Worm (Caenorhabditis elegans) whole organism, L3 larva: ENCODE results near the gene F53G2.2.

ENCODE experiments used
- R02D3.7 ChIP-seq: fragments of 150-350 bp; optimal IDR thresholded peaks from 2 replicates; lab custom pipeline; 2014; ENCODE audit warnings: missing biosample characterization, missing genetic modification characterization
- ZK546.5 ChIP-seq: sonication (generic microtip); optimal IDR thresholded peaks from 2 replicates; lab custom pipeline; 2017; ENCODE audit warnings: missing biosample characterization, missing genetic modification characterization
- ama-1 ChIP-seq: fragments of 150-350 bp; optimal IDR thresholded peaks from 2 replicates; lab custom pipeline; 2018
- ceh-16 ChIP-seq: sonication (generic microtip); optimal IDR thresholded peaks from 2 replicates; lab custom pipeline; 2017; ENCODE audit warnings: missing biosample characterization, missing genetic modification characterization
- ceh-28 ChIP-seq: fragments of 150-350 bp; optimal IDR thresholded peaks from 2 replicates; lab custom pipeline; 2014; ENCODE audit warnings: missing biosample characterization, missing genetic modification reagents, missing genetic modification characterization
- ceh-9 ChIP-seq: sonication (generic microtip); optimal IDR thresholded peaks from 2 replicates; lab custom pipeline; 2018; ENCODE audit warnings: missing biosample characterization, missing genetic modification characterization
- daf-12 ChIP-seq: fragments of 150-350 bp; optimal IDR thresholded peaks from 2 replicates; lab custom pipeline; 2014; ENCODE audit warnings: missing biosample characterization, missing genetic modification reagents, missing genetic modification characterization
- elt-1 ChIP-seq: fragments of 150-350 bp; optimal IDR thresholded peaks from 2 replicates; lab custom pipeline; 2014; ENCODE audit warnings: missing biosample characterization, missing genetic modification characterization
- elt-2 ChIP-seq: sonication (generic microtip); optimal IDR thresholded peaks from 2 replicates; lab custom pipeline; 2016; ENCODE audit warnings: missing genetic modification reagents, mild to moderate bottlenecking, missing genetic modification characterization, missing compliant biosample characterization
- elt-3 ChIP-seq, 3 experiments: fragments of 150-350 bp in 1 of 3; sonication (generic microtip) in 2 of 3; optimal IDR thresholded peaks; 2 replicates in 2 of 3; 4 replicates in 1 of 3; lab custom pipeline; 2014 to 2017; ENCODE audit warnings: missing biosample characterization in 3 of 3, missing genetic modification characterization in 3 of 3
- fkh-10 ChIP-seq: sonication (generic microtip); optimal IDR thresholded peaks from 2 replicates; lab custom pipeline; 2017; ENCODE audit warnings: missing biosample characterization, missing genetic modification reagents, missing genetic modification characterization
- fkh-2 ChIP-seq: fragments of 150-350 bp; optimal IDR thresholded peaks from 2 replicates; lab custom pipeline; 2014; ENCODE audit warnings: missing biosample characterization, missing genetic modification reagents, missing genetic modification characterization
- fos-1 ChIP-seq: fragments of 150-350 bp; optimal IDR thresholded peaks from 2 replicates; lab custom pipeline; 2014; ENCODE audit warnings: missing biosample characterization, missing genetic modification characterization
- hmg-11 ChIP-seq: sonication (generic microtip); optimal IDR thresholded peaks from 2 replicates; lab custom pipeline; 2016; ENCODE audit warnings: missing genetic modification characterization, missing compliant biosample characterization
- lin-15B ChIP-seq: fragments of 150-350 bp; optimal IDR thresholded peaks from 2 replicates; lab custom pipeline; 2014; ENCODE audit warnings: missing biosample characterization, missing genetic modification characterization
- mdl-1 ChIP-seq: fragments of 150-350 bp; optimal IDR thresholded peaks from 2 replicates; lab custom pipeline; 2014; ENCODE audit warnings: missing biosample characterization, missing genetic modification characterization
- mml-1 ChIP-seq: fragments of 150-350 bp; sonication (generic microtip); optimal IDR thresholded peaks from 3 replicates; lab custom pipeline; 2014; ENCODE audit warnings: missing biosample characterization, missing genetic modification characterization
- nfya-1 ChIP-seq: sonication (generic microtip); optimal IDR thresholded peaks from 2 replicates; lab custom pipeline; 2017; ENCODE audit warnings: missing genetic modification characterization, mild to moderate bottlenecking, missing compliant biosample characterization, antibody characterized with exemption, moderate library complexity; ENCODE audit not compliant: insufficient read depth
- nhr-11 ChIP-seq: fragments of 150-350 bp; optimal IDR thresholded peaks from 2 replicates; lab custom pipeline; 2014; ENCODE audit warnings: missing biosample characterization, missing genetic modification characterization
- nhr-12 ChIP-seq: fragments of 150-350 bp; optimal IDR thresholded peaks from 2 replicates; lab custom pipeline; 2014; ENCODE audit warnings: missing biosample characterization, missing genetic modification characterization
- nhr-23 ChIP-seq: fragments of 150-350 bp; optimal IDR thresholded peaks from 2 replicates; lab custom pipeline; 2014; ENCODE audit warnings: missing biosample characterization, missing genetic modification reagents, missing genetic modification characterization
- nhr-237 ChIP-seq: fragments of 150-350 bp; optimal IDR thresholded peaks from 2 replicates; lab custom pipeline; 2014; ENCODE audit warnings: missing biosample characterization, missing genetic modification characterization
- nhr-25 ChIP-seq: sonication (generic microtip); optimal IDR thresholded peaks from 2 replicates; lab custom pipeline; 2017; ENCODE audit warnings: missing biosample characterization, missing genetic modification characterization
- nhr-28 ChIP-seq: fragments of 150-350 bp; optimal IDR thresholded peaks from 2 replicates; lab custom pipeline; 2014; ENCODE audit warnings: missing biosample characterization, missing genetic modification characterization
- nhr-43 ChIP-seq: sonication (generic microtip); optimal IDR thresholded peaks from 2 replicates; lab custom pipeline; 2016; ENCODE audit warnings: mild to moderate bottlenecking, missing genetic modification characterization, missing compliant biosample characterization; ENCODE audit not compliant: poor library complexity, severe bottlenecking
- nhr-67 ChIP-seq: fragments of 150-350 bp; optimal IDR thresholded peaks from 2 replicates; lab custom pipeline; 2014; ENCODE audit warnings: missing biosample characterization, missing genetic modification characterization
- nhr-76 ChIP-seq: fragments of 150-350 bp; sonication (generic microtip); optimal IDR thresholded peaks from 5 replicates; lab custom pipeline; 2014; ENCODE audit warnings: missing biosample characterization, missing genetic modification characterization
- pha-4 ChIP-seq: fragments of 150-350 bp; optimal IDR thresholded peaks from 2 replicates; lab custom pipeline; 2014; ENCODE audit warnings: missing biosample characterization, missing genetic modification reagents, missing genetic modification characterization
- pqm-1 ChIP-seq: fragments of 150-350 bp; optimal IDR thresholded peaks from 2 replicates; lab custom pipeline; 2017; ENCODE audit warnings: missing biosample characterization, missing genetic modification characterization, inconsistent platforms
- skn-1 ChIP-seq: fragments of 150-350 bp; optimal IDR thresholded peaks from 2 replicates; lab custom pipeline; 2014; ENCODE audit warnings: missing biosample characterization, missing genetic modification characterization
- snpc-4 ChIP-seq: fragments of 150-350 bp; optimal IDR thresholded peaks from 2 replicates; lab custom pipeline; 2014; ENCODE audit warnings: missing biosample characterization, missing genetic modification characterization
- unc-39 ChIP-seq: sonication (generic microtip); optimal IDR thresholded peaks from 4 replicates; lab custom pipeline; 2017; ENCODE audit warnings: missing biosample characterization, missing genetic modification characterization
- zag-1 ChIP-seq: fragments of 150-350 bp; optimal IDR thresholded peaks from 2 replicates; lab custom pipeline; 2014; ENCODE audit warnings: missing biosample characterization, missing genetic modification characterization
- ztf-4 ChIP-seq: fragments of 150-350 bp; optimal IDR thresholded peaks from 2 replicates; lab custom pipeline; 2014; ENCODE audit warnings: missing biosample characterization, missing genetic modification characterization

The F53G2.2 gene

DNA sequence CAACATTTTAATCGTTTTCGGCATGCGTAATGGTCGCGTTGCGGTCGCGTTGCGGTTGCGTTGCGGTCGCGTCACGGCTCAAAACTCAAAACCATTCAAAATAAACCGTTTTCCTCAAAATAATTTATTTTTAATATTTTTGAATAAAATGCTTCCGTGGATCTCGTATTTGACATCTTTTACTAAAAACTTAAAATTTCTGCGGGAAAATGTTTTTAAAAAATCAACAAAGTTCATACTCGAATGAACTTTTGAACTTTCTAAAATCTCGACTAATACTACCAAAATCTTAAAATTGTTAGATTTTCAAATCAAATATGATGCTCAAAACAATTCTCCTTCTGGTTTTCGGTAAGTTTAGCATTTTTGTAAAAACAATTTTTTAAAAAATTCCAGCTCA lies at the start of gene F53G2.2:
TSS of gene F53G2.2 (plus strand) at position 301 of the 400 bp plus-strand sequence.
- TF ChIP-seq elt-1 (tag; lab: Kevin White, UChicago), result no peak
- no peak for TF ChIP-seq lin-15B (tag; lab: Kevin White, UChicago)
- no peak for TF ChIP-seq ceh-28
- TF ChIP-seq zag-1, result no peak
- TF ChIP-seq pha-4 (tag; lab: Kevin White, UChicago), result no peak
- no peak for TF ChIP-seq nhr-25 (tag; lab: Kevin White, UChicago)
- TF ChIP-seq nhr-67 (tag; lab: Kevin White, UChicago), result no peak
- no peak for TF ChIP-seq skn-1
- no peak for TF ChIP-seq ztf-4
- TF ChIP-seq unc-39 (tag; lab: Kevin White, UChicago), result no peak
- no peak for TF ChIP-seq hmg-11 (tag; lab: Kevin White, UChicago)
- TF ChIP-seq fkh-10 (GFP tag; lab: Kevin White, UChicago), result no peak
- no peak for TF ChIP-seq R02D3.7 (tag; lab: Kevin White, UChicago)
- TF ChIP-seq fkh-2 (tag; lab: Kevin White, UChicago), result no peak
- TF ChIP-seq elt-3 (tag; optimal IDR thresholded peaks at IDR 0.05; lab: Kevin White, UChicago), result no peak
- TF ChIP-seq pqm-1 (tag; lab: Kevin White, UChicago), result no peak
- no peak for TF ChIP-seq ama-1 (lab: Kevin White, UChicago)

ce11 chrII:2431972-2432371 lies 49.7 kb upstream of the F53G2.2 start, which contains the start of gene ceh-86:
TSS of gene ceh-86 (minus strand) at chrII:2432072.
- no peak for TF ChIP-seq nhr-28
- no peak for TF ChIP-seq lin-15B (tag; lab: Kevin White, UChicago)
- no peak for TF ChIP-seq ztf-4
- TF ChIP-seq ZK546.5 (tag; lab: Kevin White, UChicago), result no peak

DNA sequence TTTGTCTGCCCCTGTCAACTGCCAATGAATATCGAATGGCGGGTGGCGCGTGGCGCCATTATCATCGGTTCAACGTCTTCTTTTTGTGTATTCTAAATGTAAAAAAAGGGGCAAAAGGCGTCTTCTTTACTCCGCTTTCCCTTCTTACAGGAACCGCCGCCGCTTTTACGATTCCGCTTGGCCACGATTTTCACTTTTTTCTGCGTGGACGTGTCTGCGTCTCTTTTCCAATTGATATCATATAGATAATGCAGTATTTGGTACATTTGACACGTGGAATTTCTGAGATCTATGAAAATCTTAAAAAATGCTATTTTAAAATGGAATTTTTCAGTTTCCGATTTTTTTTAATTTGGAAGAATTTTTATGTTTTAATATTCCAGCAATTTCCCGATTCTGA lies 46.2 kb upstream of the F53G2.2 start:
- TF ChIP-seq snpc-4 (tag; lab: Kevin White, UChicago) (no peak), elt-2 (tag; lab: Kevin White, UChicago) (no peak), elt-3 (tag; optimal IDR thresholded peaks at IDR 0.05; lab: Kevin White, UChicago) (peak in 1 of 3 experiments; percentile 34), mdl-1 (no peak), nhr-76 (tag; lab: Kevin White, UChicago) (no peak), nhr-23 (tag; lab: Kevin White, UChicago) (no peak)

DNA sequence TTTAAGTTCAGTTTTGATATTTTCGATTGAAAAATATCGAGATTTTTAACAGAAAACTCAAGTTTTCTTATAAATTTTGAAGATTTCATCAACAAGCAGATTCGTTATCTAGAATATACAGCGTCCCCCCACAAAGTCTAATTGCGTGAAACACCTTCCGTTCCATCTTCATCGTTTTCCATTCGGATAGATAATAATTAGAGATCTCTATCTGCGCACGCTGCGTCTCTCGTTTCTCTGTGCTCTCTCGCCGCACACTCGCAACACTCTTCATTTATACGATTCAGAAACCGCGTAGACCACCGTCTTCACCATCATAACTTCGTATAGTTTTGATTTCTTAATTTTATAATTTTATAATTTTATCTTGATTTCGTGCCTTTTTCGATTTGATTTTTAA lies 45.0 kb upstream of the F53G2.2 start:
- TF ChIP-seq elt-2 (tag; lab: Kevin White, UChicago), result no peak
- TF ChIP-seq nhr-23 (tag; lab: Kevin White, UChicago), result peak; percentile 3
- peak; percentile 1 for TF ChIP-seq nhr-25 (tag; lab: Kevin White, UChicago)
- peak; percentile 55 for TF ChIP-seq ceh-16 (tag; lab: Kevin White, UChicago)
- TF ChIP-seq mml-1 (tag; lab: Kevin White, UChicago), result no peak
- TF ChIP-seq daf-12 (tag; lab: Kevin White, UChicago), result no peak
- no peak for TF ChIP-seq mdl-1
- TF ChIP-seq unc-39 (tag; lab: Kevin White, UChicago), result no peak
- no peak for TF ChIP-seq hmg-11 (tag; lab: Kevin White, UChicago)
- TF ChIP-seq nhr-12 (tag; lab: Kevin White, UChicago), result no peak
- no peak for TF ChIP-seq nhr-43 (tag; lab: Kevin White, UChicago)
- peak; percentile 85 for TF ChIP-seq elt-1 (tag; lab: Kevin White, UChicago)
- TF ChIP-seq fos-1, result no peak
- TF ChIP-seq ceh-9 (tag; lab: Kevin White, UChicago), result no peak
- TF ChIP-seq lin-15B (tag; lab: Kevin White, UChicago), result no peak
- no peak for TF ChIP-seq nhr-11
- no peak for TF ChIP-seq nfya-1 (tag; lab: Kevin White, UChicago)
- TF ChIP-seq elt-3 (tag; optimal IDR thresholded peaks at IDR 0.05; lab: Kevin White, UChicago), result no peak
- TF ChIP-seq R02D3.7 (tag; lab: Kevin White, UChicago), result no peak
- TF ChIP-seq pha-4 (tag; lab: Kevin White, UChicago), result no peak
- no peak for TF ChIP-seq ZK546.5 (tag; lab: Kevin White, UChicago)
- TF ChIP-seq ztf-4, result no peak
- no peak for TF ChIP-seq nhr-237
- TF ChIP-seq, all 47 proteins: peak for 4

ce11 chrII:2438180-2438579 lies 43.5 kb upstream of the F53G2.2 start:
- no peak for TF ChIP-seq elt-1 (tag; lab: Kevin White, UChicago)
- peak; percentile 75 for TF ChIP-seq elt-2 (tag; lab: Kevin White, UChicago)
- peak; percentile 34 for TF ChIP-seq pqm-1 (tag; lab: Kevin White, UChicago)
